Fruit fly (Drosophila melanogaster) S2 (cell line): Measurements from ENCODE around the gene Qsox3.

Experiments
- CG8478 ChIP-seq: fragments of >200 bp; optimal IDR thresholded peaks from 2 replicates; lab custom pipeline; 2018
- CTCF ChIP-seq, 2 experiments: fragments of >200 bp; optimal IDR thresholded peaks; 2 replicates each; lab custom pipeline; 2018

dm6 chr3R:21904345-21904744 lies 7.3 kb upstream of the Qsox3 start:
- no peak for TF ChIP-seq CG8478 (lab: Kevin White, UChicago)
- no peak for TF ChIP-seq CTCF (optimal IDR thresholded peaks at IDR 0.05; lab: Kevin White, UChicago)
